Fruit fly (Drosophila melanogaster) whole organism, adult: Measurements from ENCODE around the gene CG13369.

Source experiments
- CG11617 ChIP-seq: fragments of 200-800 bp; sonication (Bioruptor generic); optimal IDR thresholded peaks from 2 replicates; lab custom pipeline; 2017; ENCODE audit warnings: mild to moderate bottlenecking, missing biosample characterization, missing genetic modification reagents, missing genetic modification characterization
- CG5204 ChIP-seq: fragments of 200-800 bp; sonication (Bioruptor generic); optimal IDR thresholded peaks from 2 replicates; lab custom pipeline; 2016; ENCODE audit warnings: missing biosample characterization, missing genetic modification characterization
- Crg-1 ChIP-seq: fragments of 200-800 bp; sonication (Bioruptor generic); optimal IDR thresholded peaks from 2 replicates; lab custom pipeline; 2016; ENCODE audit warnings: missing biosample characterization, missing genetic modification characterization
- Mnt ChIP-seq: fragments of 200-800 bp; sonication (Bioruptor generic); optimal IDR thresholded peaks from 2 replicates; lab custom pipeline; 2016; ENCODE audit warnings: missing biosample characterization, mild to moderate bottlenecking, missing genetic modification characterization
- bab1 ChIP-seq: fragments of 200-800 bp; sonication (Bioruptor generic); optimal IDR thresholded peaks from 3 replicates; lab custom pipeline; 2019; ENCODE audit warnings: missing biosample characterization, mild to moderate bottlenecking, missing genetic modification characterization, moderate library complexity
- cic ChIP-seq: fragments of 200-800 bp; sonication (Bioruptor generic); optimal IDR thresholded peaks from 2 replicates; lab custom pipeline; 2017; ENCODE audit warnings: missing biosample characterization, mild to moderate bottlenecking, missing genetic modification characterization, moderate library complexity
- kay ChIP-seq: fragments of 200-800 bp; sonication (Bioruptor generic); peaks from one replicate; lab custom pipeline; 2016; ENCODE audit warnings: missing biosample characterization, missing genetic modification characterization, borderline replicate concordance
- tj ChIP-seq: fragments of 200-800 bp; sonication (Bioruptor generic); optimal IDR thresholded peaks from 3 replicates; lab custom pipeline; 2017; ENCODE audit warnings: missing biosample characterization, mild to moderate bottlenecking, missing genetic modification characterization, moderate library complexity

DNA sequence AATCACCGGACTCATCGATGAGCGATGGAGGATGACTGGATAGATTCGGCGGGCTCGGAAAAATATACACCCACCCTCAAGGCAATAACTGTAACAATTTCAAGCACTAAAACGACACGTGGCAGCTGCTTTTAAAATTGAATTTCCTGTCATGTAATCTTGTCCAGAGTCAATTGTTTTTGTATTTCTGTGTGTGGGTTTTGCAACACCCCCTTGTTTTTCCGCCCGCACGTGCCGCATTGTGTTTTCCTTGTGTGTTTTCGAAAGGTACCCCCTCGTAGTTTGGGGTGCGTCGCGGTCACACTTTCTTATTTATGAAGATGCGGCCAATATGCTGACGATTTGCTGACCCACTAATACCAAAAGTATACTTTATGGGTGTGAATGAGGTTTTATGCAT lies 21.3 kb upstream of the CG13369 start:
- TF ChIP-seq CG11617 (GFP tag; lab: Kevin White, UChicago) (no peak), tj (GFP tag; lab: Kevin White, UChicago) (no peak), Mnt (GFP tag; lab: Kevin White, UChicago) (no peak), Crg-1 (GFP tag; lab: Kevin White, UChicago) (no peak), CG5204 (GFP tag; lab: Kevin White, UChicago) (no peak), kay (no peak), cic (GFP tag; lab: Kevin White, UChicago) (no peak), bab1 (GFP tag; lab: Kevin White, UChicago) (no peak)
